Fruit fly (Drosophila melanogaster) whole organism, embryonic: ENCODE results near the gene CG5835.

Experiments
- Adf1 ChIP-seq: fragments of 200-800 bp; sonication (Bioruptor generic); IDR thresholded peaks from 2 replicates; pipeline ENCODE4 v1.3.6; 2022; ENCODE audit warnings: missing biosample characterization, missing genetic modification characterization
- Bteb2 ChIP-seq: fragments of 200-800 bp; sonication (Bioruptor generic); optimal IDR thresholded peaks from 2 replicates; lab custom pipeline; 2016; ENCODE audit warnings: missing biosample characterization, missing genetic modification characterization
- C15 ChIP-seq: fragments of 200-800 bp; sonication (Bioruptor generic); IDR thresholded peaks from 3 replicates; pipeline ENCODE4 v1.3.6; 2022; ENCODE audit warnings: missing biosample characterization, missing genetic modification characterization
- CG10147 ChIP-seq: fragments of 200-800 bp; sonication (Bioruptor generic); optimal IDR thresholded peaks from 2 replicates; lab custom pipeline; 2019; ENCODE audit warnings: missing biosample characterization, mild to moderate bottlenecking, missing genetic modification characterization, moderate library complexity
- CG10654 ChIP-seq: fragments of 200-800 bp; sonication (Bioruptor generic); optimal IDR thresholded peaks from 2 replicates; lab custom pipeline; 2016; ENCODE audit warnings: missing biosample characterization, missing genetic modification characterization
- CG11247 ChIP-seq: fragments of 200-800 bp; sonication (Bioruptor generic); IDR thresholded peaks from 2 replicates; pipeline ENCODE4 v1.3.6; 2022; ENCODE audit warnings: missing biosample characterization, missing genetic modification characterization
- CG11456 ChIP-seq: fragments of 200-800 bp; sonication (Bioruptor generic); IDR thresholded peaks from 3 replicates; pipeline ENCODE4 v1.3.6; 2022; ENCODE audit warnings: missing biosample characterization, missing genetic modification characterization
- CG11695 ChIP-seq: fragments of 200-800 bp; sonication (Bioruptor generic); IDR thresholded peaks from 3 replicates; pipeline ENCODE4 v1.3.6; 2022; ENCODE audit warnings: missing biosample characterization, missing genetic modification characterization
- CG11696 ChIP-seq: fragments of 200-800 bp; sonication (Bioruptor generic); IDR thresholded peaks from 2 replicates; pipeline ENCODE4 v1.3.6; 2022; ENCODE audit warnings: missing biosample characterization, missing genetic modification characterization
- CG14050 ChIP-seq: fragments of 200-800 bp; sonication (Bioruptor generic); IDR thresholded peaks from 3 replicates; pipeline ENCODE4 v1.3.6; 2022; ENCODE audit warnings: missing biosample characterization, missing genetic modification characterization
- CG14441 ChIP-seq: fragments of 200-800 bp; sonication (Bioruptor generic); IDR thresholded peaks from 2 replicates; pipeline ENCODE4 v1.3.6; 2022; ENCODE audit warnings: missing biosample characterization, missing genetic modification characterization
- CG17328 ChIP-seq: fragments of 200-800 bp; sonication (Bioruptor generic); IDR thresholded peaks from 2 replicates; pipeline ENCODE4 v1.3.6; 2022; ENCODE audit warnings: missing biosample characterization, missing genetic modification characterization
- CG2120 ChIP-seq: fragments of 200-800 bp; sonication (Bioruptor generic); optimal IDR thresholded peaks from 3 replicates; lab custom pipeline; 2016; ENCODE audit warnings: missing biosample characterization, missing genetic modification characterization
- CG3163 ChIP-seq: fragments of 200-800 bp; sonication (Bioruptor generic); optimal IDR thresholded peaks from 3 replicates; lab custom pipeline; 2016; ENCODE audit warnings: missing biosample characterization, missing genetic modification characterization
- CG3407 ChIP-seq: fragments of 200-800 bp; sonication (Bioruptor generic); optimal IDR thresholded peaks from 2 replicates; lab custom pipeline; 2018; ENCODE audit warnings: missing biosample characterization, mild to moderate bottlenecking, missing genetic modification characterization
- CG3847 ChIP-seq: fragments of 200-800 bp; sonication (Bioruptor generic); IDR thresholded peaks from 2 replicates; pipeline ENCODE4 v1.3.6; 2022; ENCODE audit warnings: missing biosample characterization, missing genetic modification characterization
- CG3995 ChIP-seq: fragments of 200-800 bp; sonication (Bioruptor generic); optimal IDR thresholded peaks from 3 replicates; lab custom pipeline; 2016; ENCODE audit warnings: missing biosample characterization, missing genetic modification characterization
- CG5953 ChIP-seq: fragments of 200-800 bp; sonication (Bioruptor generic); IDR thresholded peaks from 2 replicates; pipeline ENCODE4 v1.3.6; 2022; ENCODE audit warnings: missing biosample characterization, missing genetic modification characterization
- CG6765 ChIP-seq: fragments of 200-800 bp; sonication (Bioruptor generic); optimal IDR thresholded peaks from 3 replicates; lab custom pipeline; 2017; ENCODE audit warnings: missing biosample characterization, mild to moderate bottlenecking, missing genetic modification characterization
- CG7372 ChIP-seq: fragments of 200-800 bp; sonication (Bioruptor generic); IDR thresholded peaks from 2 replicates; pipeline ENCODE4 v1.3.6; 2022; ENCODE audit warnings: missing biosample characterization, missing genetic modification characterization
- CG7556 ChIP-seq: fragments of 200-800 bp; sonication (Bioruptor generic); optimal IDR thresholded peaks from 2 replicates; lab custom pipeline; 2017; ENCODE audit warnings: missing biosample characterization, mild to moderate bottlenecking, missing genetic modification characterization
- CG8290 ChIP-seq, 3 experiments: fragments of 200-800 bp; sonication (Bioruptor generic); optimal IDR thresholded peaks; 2 replicates each; lab custom pipeline; 2016 to 2019; ENCODE audit warnings: missing biosample characterization in 3 of 3, missing genetic modification characterization in 3 of 3, mild to moderate bottlenecking in 2 of 3, moderate library complexity in 1 of 3
- CG8388 ChIP-seq: fragments of 200-800 bp; sonication (Bioruptor generic); optimal IDR thresholded peaks from 2 replicates; lab custom pipeline; 2019; ENCODE audit warnings: missing biosample characterization, mild to moderate bottlenecking, missing genetic modification characterization, moderate library complexity
- CHES-1-like ChIP-seq: fragments of 200-800 bp; sonication (Bioruptor generic); optimal IDR thresholded peaks from 2 replicates; lab custom pipeline; 2016; ENCODE audit warnings: missing biosample characterization, missing genetic modification characterization
- Deaf1 ChIP-seq: fragments of 200-800 bp; optimal IDR thresholded peaks from 3 replicates; lab custom pipeline; 2019; ENCODE audit warnings: missing biosample characterization, mild to moderate bottlenecking, missing genetic modification characterization, moderate library complexity
- Dll ChIP-seq: fragments of 200-800 bp; sonication (Bioruptor generic); IDR thresholded peaks from 4 replicates; pipeline ENCODE4 v1.3.6; 2022; ENCODE audit warnings: missing biosample characterization, missing genetic modification characterization; ENCODE audit not compliant: partially characterized antibody
- Drgx ChIP-seq: fragments of 200-800 bp; sonication (Bioruptor generic); IDR thresholded peaks from 2 replicates; pipeline ENCODE4 v1.3.6; 2022; ENCODE audit warnings: missing biosample characterization, missing genetic modification characterization
- Gsc ChIP-seq: fragments of 200-800 bp; sonication (Bioruptor generic); IDR thresholded peaks from 2 replicates; pipeline ENCODE4 v1.3.6; 2022; ENCODE audit warnings: missing biosample characterization, missing genetic modification characterization
- H15 ChIP-seq: fragments of 200-800 bp; sonication (Bioruptor generic); IDR thresholded peaks from 3 replicates; pipeline ENCODE4 v1.3.6; 2022; ENCODE audit warnings: missing biosample characterization, missing genetic modification characterization
- HmgD ChIP-seq: fragments of 200-800 bp; sonication (Bioruptor generic); optimal IDR thresholded peaks from 3 replicates; lab custom pipeline; 2016; ENCODE audit warnings: missing biosample characterization, missing genetic modification characterization
- Lhr ChIP-seq: fragments of 200-800 bp; sonication (Bioruptor generic); optimal IDR thresholded peaks from 3 replicates; lab custom pipeline; 2017; ENCODE audit warnings: mild to moderate bottlenecking, missing biosample characterization, missing genetic modification reagents, missing genetic modification characterization
- Mrtf ChIP-seq: fragments of 200-800 bp; sonication (Bioruptor generic); IDR thresholded peaks from 3 replicates; pipeline ENCODE4 v1.3.6; 2022; ENCODE audit warnings: missing biosample characterization, missing genetic modification characterization
- Myb ChIP-seq: fragments of 200-800 bp; sonication (Bioruptor generic); optimal IDR thresholded peaks from 2 replicates; lab custom pipeline; 2016; ENCODE audit warnings: missing biosample characterization, missing genetic modification characterization
- Nf-YC ChIP-seq: fragments of 200-800 bp; optimal IDR thresholded peaks from 3 replicates; lab custom pipeline; 2019; ENCODE audit warnings: missing biosample characterization, mild to moderate bottlenecking, missing genetic modification characterization, moderate library complexity
- Oli ChIP-seq: fragments of 200-800 bp; sonication (Bioruptor generic); optimal IDR thresholded peaks from 2 replicates; lab custom pipeline; 2018; ENCODE audit warnings: missing biosample characterization, mild to moderate bottlenecking, missing genetic modification characterization, moderate library complexity
- Opbp ChIP-seq: fragments of 200-800 bp; sonication (Bioruptor generic); IDR thresholded peaks from 3 replicates; pipeline ENCODE4 v1.3.6; 2022; ENCODE audit warnings: missing biosample characterization, missing genetic modification characterization; ENCODE audit not compliant: partially characterized antibody
- bsh ChIP-seq, 2 experiments: fragments of 200-800 bp; sonication (Bioruptor generic); optimal IDR thresholded peaks; 2 replicates each; lab custom pipeline; 2017 to 2018; ENCODE audit warnings: mild to moderate bottlenecking in 2 of 2, missing biosample characterization in 2 of 2, missing genetic modification characterization in 2 of 2, moderate library complexity in 1 of 2
- disco-r ChIP-seq: fragments of 200-800 bp; sonication (Bioruptor generic); optimal IDR thresholded peaks from 2 replicates; lab custom pipeline; 2016; ENCODE audit warnings: missing biosample characterization, missing genetic modification characterization
- dm ChIP-seq: fragments of 200-800 bp; sonication (Bioruptor generic); optimal IDR thresholded peaks from 3 replicates; lab custom pipeline; 2016; ENCODE audit warnings: missing biosample characterization, missing genetic modification characterization
- fru ChIP-seq: fragments of >200 bp; optimal IDR thresholded peaks from 2 replicates; lab custom pipeline; 2017
- gsb-n ChIP-seq: fragments of 200-800 bp; sonication (Bioruptor generic); optimal IDR thresholded peaks from 3 replicates; lab custom pipeline; 2018; ENCODE audit warnings: missing biosample characterization, mild to moderate bottlenecking, missing genetic modification characterization
- lov ChIP-seq, 2 experiments: fragments of 200-800 bp in 1 of 2; fragments of >200 bp in 1 of 2; sonication (Bioruptor generic) in 1 of 2; IDR thresholded peaks in 1 of 2; optimal IDR thresholded peaks in 1 of 2; 2 replicates in 1 of 2; 3 replicates in 1 of 2; pipeline versions ENCODE4 v1.3.6 to Lab custom; 2017 to 2022; ENCODE audit warnings: missing biosample characterization in 1 of 2, missing genetic modification characterization in 1 of 2
- luna ChIP-seq: fragments of 200-800 bp; sonication (Bioruptor generic); optimal IDR thresholded peaks from 2 replicates; lab custom pipeline; 2016; ENCODE audit warnings: missing biosample characterization, missing genetic modification characterization
- sd ChIP-seq: fragments of 200-800 bp; sonication (Bioruptor generic); optimal IDR thresholded peaks from 3 replicates; lab custom pipeline; 2018; ENCODE audit warnings: missing biosample characterization, mild to moderate bottlenecking, missing genetic modification characterization, moderate library complexity
- sens ChIP-seq: fragments of 200-800 bp; sonication (Bioruptor generic); peaks from one replicate; lab custom pipeline; 2016; ENCODE audit warnings: missing biosample characterization, missing genetic modification characterization
- tin ChIP-seq: fragments of 200-800 bp; sonication (Bioruptor generic); optimal IDR thresholded peaks from 3 replicates; lab custom pipeline; 2016; ENCODE audit warnings: missing biosample characterization, missing genetic modification characterization
- trh ChIP-seq: fragments of 200-800 bp; sonication (Bioruptor generic); optimal IDR thresholded peaks from 2 replicates; lab custom pipeline; 2016; ENCODE audit warnings: missing biosample characterization, missing genetic modification characterization
- unc-4 ChIP-seq: fragments of 200-800 bp; sonication (Bioruptor generic); IDR thresholded peaks from 2 replicates; pipeline ENCODE4 v1.3.6; 2022; ENCODE audit warnings: missing biosample characterization, missing genetic modification characterization; ENCODE audit not compliant: partially characterized antibody
- zfh1 ChIP-seq: fragments of 200-800 bp; sonication (Bioruptor generic); IDR thresholded peaks from 3 replicates; pipeline ENCODE4 v1.3.6; 2022; ENCODE audit warnings: missing biosample characterization, missing genetic modification characterization

Gene CG5835

dm6 chr3R:19163972-19164819, 10.7 kb upstream of the CG5835 start, which contains the start of gene sqz (continued):
- TF ChIP-seq H15 = no peak
- TF ChIP-seq Drgx (GFP tag; lab: Robert Waterston, UW) = peak; percentile 79
- TF ChIP-seq gsb-n = peak; percentile 21
- TF ChIP-seq Nf-YC (tag; lab: Kevin White, UChicago) = peak; percentile 19
- TF ChIP-seq Bteb2 (GFP tag; lab: Kevin White, UChicago) = no peak
- TF ChIP-seq CG5953 (GFP tag; lab: Robert Waterston, UW) = no peak
- no peak for TF ChIP-seq CHES-1-like
- TF ChIP-seq luna = no peak
- no peak for TF ChIP-seq Myb (GFP tag; lab: Kevin White, UChicago)
- no peak for TF ChIP-seq lov (optimal IDR thresholded peaks at IDR 0.05; lab: Kevin White, UChicago)
- TF ChIP-seq lov (GFP tag; IDR thresholded peaks at IDR 0.05; lab: Robert Waterston, UW) = 0 out of 3 replicates have a peak, but pooled peaks have one; percentile 34
- TF ChIP-seq C15 (GFP tag; lab: Robert Waterston, UW) = no peak
- no peak for TF ChIP-seq CG11247
- peak; percentile 2 for TF ChIP-seq dm (GFP tag; lab: Kevin White, UChicago)
- TF ChIP-seq Oli (tag; lab: Kevin White, UChicago) = no peak
- TF ChIP-seq trh (GFP tag; lab: Kevin White, UChicago) = no peak
- no peak for TF ChIP-seq CG14050 (GFP tag; lab: Robert Waterston, UW)
- peak; percentile 88 for TF ChIP-seq sens (GFP tag; lab: Kevin White, UChicago)
- TF ChIP-seq CG3163 (GFP tag; lab: Kevin White, UChicago) = peak; percentile 96
- no peak for TF ChIP-seq Gsc (GFP tag; lab: Robert Waterston, UW)
- no peak for TF ChIP-seq CG3407 (GFP tag; lab: Kevin White, UChicago)
- no peak for TF ChIP-seq CG2120 (GFP tag; lab: Kevin White, UChicago)
- no peak for TF ChIP-seq CG8388 (GFP tag; lab: Kevin White, UChicago)
- TF ChIP-seq zfh1 (GFP tag; lab: Robert Waterston, UW) = 0 out of 3 replicates have a peak, but pooled peaks have one; percentile 10
- no peak for TF ChIP-seq CG7372 (GFP tag; lab: Robert Waterston, UW)
- no peak for TF ChIP-seq CG10147
- TF ChIP-seq Deaf1 (tag; lab: Kevin White, UChicago) = peak; percentile 87
- peak; percentile 40 for TF ChIP-seq CG3995 (GFP tag; lab: Kevin White, UChicago)
- TF ChIP-seq fru (lab: Kevin White, UChicago) = no peak
- TF ChIP-seq CG17328 = 0 out of 2 replicates have a peak, but pooled peaks have one; percentile 31
- TF ChIP-seq CG6765 (GFP tag; lab: Kevin White, UChicago) = no peak
- TF ChIP-seq unc-4 (GFP tag; lab: Robert Waterston, UW) = peak; percentile 50; the same call in 1 of the 2 replicates
- TF ChIP-seq disco-r (GFP tag; lab: Kevin White, UChicago) = no peak
- no peak for TF ChIP-seq CG3847 (GFP tag; lab: Robert Waterston, UW)
- TF ChIP-seq CG11695 (GFP tag; lab: Robert Waterston, UW) = 0 out of 3 replicates have a peak, but pooled peaks have one; percentile 13
- TF ChIP-seq CG14441 (GFP tag; lab: Robert Waterston, UW) = no peak
- no peak for TF ChIP-seq Mrtf (GFP tag; lab: Robert Waterston, UW)
- TF ChIP-seq Lhr (GFP tag; lab: Kevin White, UChicago) = no peak
- TF ChIP-seq bsh (GFP tag; optimal IDR thresholded peaks at IDR 0.05; lab: Kevin White, UChicago) = peak in 1 of 2 experiments; percentile 84
- TF ChIP-seq CG8290 (GFP tag; optimal IDR thresholded peaks at IDR 0.05; lab: Kevin White, UChicago) = no peak
- TF ChIP-seq CG8290 (tag; optimal IDR thresholded peaks at IDR 0.05; lab: Kevin White, UChicago) = peak in 1 of 2 experiments; percentile 22
- TF ChIP-seq tin = no peak
- TF ChIP-seq HmgD (GFP tag; lab: Kevin White, UChicago) = peak; percentile 15
- no peak for TF ChIP-seq CG10654 (GFP tag; lab: Kevin White, UChicago)
- TF ChIP-seq CG7556 (GFP tag; lab: Kevin White, UChicago) = no peak
- TF ChIP-seq Opbp (GFP tag; lab: Robert Waterston, UW) = peak; percentile 38; the same call in 2 of the 3 replicates
- TF ChIP-seq Dll (GFP tag; lab: Robert Waterston, UW) = peak; percentile 68
- TF ChIP-seq CG11456 (GFP tag; lab: Robert Waterston, UW) = no peak
- peak; percentile 47; the same call in 1 of the 2 replicates for TF ChIP-seq Adf1 (GFP tag; lab: Robert Waterston, UW)
- TF ChIP-seq sd (tag; lab: Kevin White, UChicago) = peak; percentile 43
- TF ChIP-seq CG11696 (GFP tag; lab: Robert Waterston, UW) = no peak
